Worm (Caenorhabditis elegans): ENCODE data around the gene F14H12.8.

- TF ChIP-seq him-1 (tag; optimal IDR thresholded peaks at IDR 0.05) (no peak), W03F9.2 (tag; optimal IDR thresholded peaks at IDR 0.05) (no peak), dao-5 (tag; optimal IDR thresholded peaks at IDR 0.05) (no peak)
Observed at ce11 chrX:4413206-4413605, 48.4 kb upstream of the F14H12.8 start.
